Fruit fly (Drosophila melanogaster) whole organism, embryonic: ENCODE results near the gene EloB.

ENCODE experiments used
- Aef1 ChIP-seq: fragments of 200-800 bp; sonication (Bioruptor generic); IDR thresholded peaks from 3 replicates; pipeline ENCODE4 v1.3.6; 2022; ENCODE audit warnings: missing biosample characterization, missing genetic modification characterization
- CG10267 ChIP-seq: fragments of 200-800 bp; sonication (Bioruptor generic); optimal IDR thresholded peaks from 2 replicates; lab custom pipeline; 2018; ENCODE audit warnings: missing biosample characterization, mild to moderate bottlenecking, missing genetic modification characterization, moderate library complexity
- CG10274 ChIP-seq: fragments of 200-800 bp; sonication (Bioruptor generic); optimal IDR thresholded peaks from 3 replicates; lab custom pipeline; 2017; ENCODE audit warnings: missing biosample characterization, mild to moderate bottlenecking, missing genetic modification characterization
- CG12071 ChIP-seq: fragments of 200-800 bp; sonication (Bioruptor generic); optimal IDR thresholded peaks from 3 replicates; lab custom pipeline; 2018; ENCODE audit warnings: missing biosample characterization, mild to moderate bottlenecking, missing genetic modification characterization
- CG12942 ChIP-seq: fragments of 200-800 bp; sonication (Bioruptor generic); optimal IDR thresholded peaks from 3 replicates; lab custom pipeline; 2016; ENCODE audit warnings: missing biosample characterization, missing genetic modification characterization
- CG14965 ChIP-seq: fragments of 200-800 bp; sonication (Bioruptor generic); optimal IDR thresholded peaks from 2 replicates; lab custom pipeline; 2016; ENCODE audit warnings: missing biosample characterization, missing genetic modification characterization, borderline replicate concordance
- CG17829 ChIP-seq: fragments of 200-800 bp; optimal IDR thresholded peaks from 2 replicates; lab custom pipeline; 2019; ENCODE audit warnings: missing biosample characterization, mild to moderate bottlenecking, missing genetic modification characterization, moderate library complexity
- CG2678 ChIP-seq: fragments of 200-800 bp; sonication (Bioruptor generic); optimal IDR thresholded peaks from 3 replicates; lab custom pipeline; 2019; ENCODE audit warnings: missing biosample characterization, mild to moderate bottlenecking, missing genetic modification characterization, moderate library complexity
- CG30020 ChIP-seq: fragments of 200-800 bp; optimal IDR thresholded peaks from 2 replicates; lab custom pipeline; 2019; ENCODE audit warnings: missing biosample characterization, mild to moderate bottlenecking, missing genetic modification characterization, moderate library complexity
- CG32767 ChIP-seq: fragments of 200-800 bp; sonication (Bioruptor generic); IDR thresholded peaks from 2 replicates; pipeline ENCODE4 v1.3.6; 2022; ENCODE audit warnings: missing biosample characterization, missing genetic modification characterization
- CG42726 ChIP-seq: fragments of 200-800 bp; sonication (Bioruptor generic); IDR thresholded peaks from 2 replicates; pipeline ENCODE4 v1.3.6; 2022; ENCODE audit warnings: missing biosample characterization, missing genetic modification characterization; ENCODE audit not compliant: partially characterized antibody
- CG6791 ChIP-seq: fragments of 200-800 bp; sonication (Bioruptor generic); IDR thresholded peaks from 3 replicates; pipeline ENCODE4 v1.3.6; 2022; ENCODE audit warnings: missing biosample characterization, missing genetic modification characterization; ENCODE audit not compliant: partially characterized antibody
- CG6854 ChIP-seq: fragments of 200-800 bp; sonication (Bioruptor generic); optimal IDR thresholded peaks from 3 replicates; lab custom pipeline; 2017; ENCODE audit warnings: missing biosample characterization, mild to moderate bottlenecking, missing genetic modification characterization
- CG8765 ChIP-seq: fragments of 200-800 bp; sonication (Bioruptor generic); IDR thresholded peaks from 2 replicates; pipeline ENCODE4 v1.3.6; 2022; ENCODE audit warnings: missing biosample characterization, missing genetic modification characterization
- CG8944 ChIP-seq: fragments of 200-800 bp; sonication (Bioruptor generic); optimal IDR thresholded peaks from 3 replicates; lab custom pipeline; 2016; ENCODE audit warnings: missing biosample characterization, missing genetic modification characterization
- CG9437 ChIP-seq: fragments of 200-800 bp; sonication (Bioruptor generic); optimal IDR thresholded peaks from 2 replicates; lab custom pipeline; 2018; ENCODE audit warnings: missing biosample characterization, mild to moderate bottlenecking, missing genetic modification characterization
- Dbx ChIP-seq: fragments of 200-800 bp; sonication (Bioruptor generic); IDR thresholded peaks from 3 replicates; pipeline ENCODE4 v1.3.6; 2022; ENCODE audit warnings: missing biosample characterization, missing genetic modification characterization
- Dek ChIP-seq: fragments of 200-800 bp; sonication (Bioruptor generic); optimal IDR thresholded peaks from 3 replicates; lab custom pipeline; 2019; ENCODE audit warnings: missing biosample characterization, mild to moderate bottlenecking, missing genetic modification characterization, moderate library complexity
- Dll ChIP-seq: fragments of 200-800 bp; sonication (Bioruptor generic); IDR thresholded peaks from 4 replicates; pipeline ENCODE4 v1.3.6; 2022; ENCODE audit warnings: missing biosample characterization, missing genetic modification characterization; ENCODE audit not compliant: partially characterized antibody
- Fer3 ChIP-seq: fragments of 200-800 bp; sonication (Bioruptor generic); optimal IDR thresholded peaks from 2 replicates; lab custom pipeline; 2018; ENCODE audit warnings: missing biosample characterization, mild to moderate bottlenecking, missing genetic modification characterization, moderate library complexity
- Hr51 ChIP-seq, 2 experiments: fragments of 200-800 bp; sonication (Bioruptor generic); optimal IDR thresholded peaks; 2 replicates in 1 of 2; 3 replicates in 1 of 2; lab custom pipeline; 2016 to 2018; ENCODE audit warnings: missing biosample characterization in 2 of 2, missing genetic modification characterization in 2 of 2, mild to moderate bottlenecking in 1 of 2, moderate library complexity in 1 of 2
- Oaz ChIP-seq: fragments of 200-800 bp; sonication (Bioruptor generic); IDR thresholded peaks from 2 replicates; pipeline ENCODE4 v1.3.6; 2022; ENCODE audit warnings: missing biosample characterization, missing genetic modification characterization
- Rx ChIP-seq: fragments of 200-800 bp; sonication (Bioruptor generic); IDR thresholded peaks from 2 replicates; pipeline ENCODE4 v1.3.6; 2022; ENCODE audit warnings: missing biosample characterization, missing genetic modification characterization
- Sin3A ChIP-seq: fragments of >200 bp; optimal IDR thresholded peaks from 2 replicates; lab custom pipeline; 2018
- Stat92E ChIP-seq, 3 experiments: fragments of >200 bp in 2 of 3; fragments of 200-800 bp in 1 of 3; sonication (Bioruptor generic) in 1 of 3; optimal IDR thresholded peaks; 2 replicates each; lab custom pipeline; 2017 to 2019; ENCODE audit warnings: missing biosample characterization in 3 of 3, missing genetic modification characterization in 3 of 3, mild to moderate bottlenecking in 1 of 3, moderate library complexity in 1 of 3
- bcd ChIP-seq: fragments of 200-800 bp; sonication (Bioruptor generic); optimal IDR thresholded peaks from 2 replicates; lab custom pipeline; 2017; ENCODE audit warnings: missing biosample characterization, mild to moderate bottlenecking, missing genetic modification characterization
- btn ChIP-seq: fragments of 200-800 bp; sonication (Bioruptor generic); optimal IDR thresholded peaks from 2 replicates; lab custom pipeline; 2016; ENCODE audit warnings: missing biosample characterization, missing genetic modification characterization
- chm ChIP-seq: fragments of 200-800 bp; sonication (Bioruptor generic); IDR thresholded peaks from 2 replicates; pipeline ENCODE4 v1.3.6; 2022; ENCODE audit warnings: missing biosample characterization, missing genetic modification characterization
- corto ChIP-seq: fragments of 200-800 bp; sonication (Bioruptor generic); optimal IDR thresholded peaks from 2 replicates; lab custom pipeline; 2016; ENCODE audit warnings: missing biosample characterization, mild to moderate bottlenecking, missing genetic modification characterization, moderate library complexity
- emc ChIP-seq: fragments of 200-800 bp; sonication (Bioruptor generic); optimal IDR thresholded peaks from 2 replicates; lab custom pipeline; 2016; ENCODE audit warnings: missing biosample characterization, missing genetic modification characterization
- fd102C ChIP-seq: fragments of 200-800 bp; sonication (Bioruptor generic); optimal IDR thresholded peaks from 2 replicates; lab custom pipeline; 2018; ENCODE audit warnings: missing biosample characterization, mild to moderate bottlenecking, missing genetic modification characterization, moderate library complexity
- gem ChIP-seq: fragments of 200-800 bp; sonication (Bioruptor generic); optimal IDR thresholded peaks from 2 replicates; lab custom pipeline; 2019; ENCODE audit warnings: missing biosample characterization, mild to moderate bottlenecking, missing genetic modification characterization, moderate library complexity
- gro ChIP-seq: fragments of 200-800 bp; sonication (Bioruptor generic); optimal IDR thresholded peaks from 2 replicates; lab custom pipeline; 2016; ENCODE audit warnings: missing biosample characterization, missing genetic modification characterization
- gt ChIP-seq: fragments of 200-800 bp; sonication (Bioruptor generic); IDR thresholded peaks from 2 replicates; pipeline ENCODE4 v1.3.6; 2022; ENCODE audit warnings: missing biosample characterization, missing genetic modification characterization
- inv ChIP-seq: fragments of 200-800 bp; sonication (Bioruptor generic); IDR thresholded peaks from 2 replicates; pipeline ENCODE4 v1.3.6; 2022; ENCODE audit warnings: missing biosample characterization, missing genetic modification characterization; ENCODE audit not compliant: partially characterized antibody
- kah ChIP-seq: fragments of 200-800 bp; sonication (Bioruptor generic); optimal IDR thresholded peaks from 2 replicates; lab custom pipeline; 2018; ENCODE audit warnings: missing biosample characterization, mild to moderate bottlenecking, missing genetic modification characterization
- lov ChIP-seq, 2 experiments: fragments of 200-800 bp in 1 of 2; fragments of >200 bp in 1 of 2; sonication (Bioruptor generic) in 1 of 2; IDR thresholded peaks in 1 of 2; optimal IDR thresholded peaks in 1 of 2; 2 replicates in 1 of 2; 3 replicates in 1 of 2; pipeline versions ENCODE4 v1.3.6 to Lab custom; 2017 to 2022; ENCODE audit warnings: missing biosample characterization in 1 of 2, missing genetic modification characterization in 1 of 2
- org-1 ChIP-seq: fragments of 200-800 bp; sonication (Bioruptor generic); optimal IDR thresholded peaks from 2 replicates; lab custom pipeline; 2017; ENCODE audit warnings: missing biosample characterization, missing genetic modification characterization
- pita ChIP-seq: fragments of 200-800 bp; sonication (Bioruptor generic); optimal IDR thresholded peaks from 2 replicates; lab custom pipeline; 2017; ENCODE audit warnings: missing biosample characterization, mild to moderate bottlenecking, missing genetic modification characterization
- sc ChIP-seq, 3 experiments: fragments of >200 bp in 2 of 3; fragments of 200-800 bp in 1 of 3; sonication (Bioruptor generic) in 1 of 3; optimal IDR thresholded peaks; 2 replicates in 2 of 3; 3 replicates in 1 of 3; lab custom pipeline; 2017; ENCODE audit warnings: mild to moderate bottlenecking in 1 of 3, missing biosample characterization in 1 of 3, missing genetic modification characterization in 1 of 3, missing genetic modification reagents in 1 of 3
- sug ChIP-seq: fragments of 200-800 bp; optimal IDR thresholded peaks from 2 replicates; lab custom pipeline; 2019; ENCODE audit warnings: missing biosample characterization, mild to moderate bottlenecking, missing genetic modification characterization, moderate library complexity
- tin ChIP-seq: fragments of 200-800 bp; sonication (Bioruptor generic); optimal IDR thresholded peaks from 3 replicates; lab custom pipeline; 2016; ENCODE audit warnings: missing biosample characterization, missing genetic modification characterization
- toy ChIP-seq: fragments of 200-800 bp; sonication (Bioruptor generic); IDR thresholded peaks from 2 replicates; pipeline ENCODE4 v1.3.6; 2022; ENCODE audit warnings: missing biosample characterization, missing genetic modification characterization
- unpg ChIP-seq: fragments of 200-800 bp; sonication (Bioruptor generic); optimal IDR thresholded peaks from 3 replicates; lab custom pipeline; 2018; ENCODE audit warnings: missing biosample characterization, mild to moderate bottlenecking, missing genetic modification characterization, moderate library complexity
- usp ChIP-seq: fragments of >200 bp; optimal IDR thresholded peaks from 2 replicates; lab custom pipeline; 2017; ENCODE audit warnings: missing biosample characterization, missing genetic modification characterization
- wor ChIP-seq: fragments of 200-800 bp; sonication (Bioruptor generic); IDR thresholded peaks from 2 replicates; pipeline ENCODE4 v1.3.6; 2022; ENCODE audit warnings: missing biosample characterization, missing genetic modification characterization

The EloB gene

dm6 chr3R:20594194-20595144 is 14.8 kb upstream of the EloB start (continued):
- peak; percentile 86 for TF ChIP-seq wor (GFP tag; lab: Robert Waterston, UW)
- peak; percentile 72 for TF ChIP-seq CG30020 (tag; lab: Kevin White, UChicago)
- TF ChIP-seq CG42726 = no peak
- peak; percentile 55; the same call in 1 of the 2 replicates for TF ChIP-seq toy (GFP tag; lab: Robert Waterston, UW)
- TF ChIP-seq corto = no peak
- TF ChIP-seq gem (tag; lab: Kevin White, UChicago) = peak; percentile 98
- TF ChIP-seq Sin3A = no peak
- no peak; the same call in 1 of the 2 replicates for TF ChIP-seq CG8765 (GFP tag; lab: Robert Waterston, UW)
- TF ChIP-seq tin (GFP tag; lab: Kevin White, UChicago) = peak; percentile 85
- TF ChIP-seq CG8944 (GFP tag; lab: Kevin White, UChicago) = peak; percentile 21
- TF ChIP-seq fd102C (GFP tag; lab: Kevin White, UChicago) = peak; percentile 29
- TF ChIP-seq Dll = no peak
- TF ChIP-seq sc (optimal IDR thresholded peaks at IDR 0.05; lab: Kevin White, UChicago) = no peak
- peak; percentile 87 for TF ChIP-seq sc (GFP tag; optimal IDR thresholded peaks at IDR 0.05; lab: Kevin White, UChicago)
- no peak for TF ChIP-seq CG14965
- TF ChIP-seq org-1 = peak; percentile 86
- TF ChIP-seq kah (GFP tag; lab: Kevin White, UChicago) = peak; percentile 80
- TF ChIP-seq CG12071 = no peak
- no peak for TF ChIP-seq gt (GFP tag; lab: Robert Waterston, UW)
- no peak for TF ChIP-seq lov (optimal IDR thresholded peaks at IDR 0.05; lab: Kevin White, UChicago)
- TF ChIP-seq lov (GFP tag; IDR thresholded peaks at IDR 0.05; lab: Robert Waterston, UW) = 0 out of 3 replicates have a peak, but pooled peaks have one; percentile 15
- peak; percentile 81 for TF ChIP-seq Fer3 (tag; lab: Kevin White, UChicago)
- TF ChIP-seq CG6791 (GFP tag; lab: Robert Waterston, UW) = no peak
- TF ChIP-seq Rx (GFP tag; lab: Robert Waterston, UW) = 0 out of 2 replicates have a peak, but pooled peaks have one; percentile 32
- peak; percentile 97 for TF ChIP-seq CG17829
- TF ChIP-seq inv = no peak
- TF ChIP-seq bcd = peak; percentile 88
- no peak for TF ChIP-seq usp (GFP tag; lab: Kevin White, UChicago)
- TF ChIP-seq Dek (tag; lab: Kevin White, UChicago) = peak; percentile 83
- peak in 1 of 2 experiments; percentile 92 for TF ChIP-seq Hr51 (GFP tag; optimal IDR thresholded peaks at IDR 0.05; lab: Kevin White, UChicago)
- TF ChIP-seq sug (tag; lab: Kevin White, UChicago) = peak; percentile 52
- peak; percentile 35 for TF ChIP-seq CG10274 (GFP tag; lab: Kevin White, UChicago)
- peak; percentile 94 for TF ChIP-seq unpg (GFP tag; lab: Kevin White, UChicago)
- TF ChIP-seq CG32767 (GFP tag; lab: Robert Waterston, UW) = peak; percentile 81
- TF ChIP-seq pita (GFP tag; lab: Kevin White, UChicago) = no peak
- peak; percentile 65 for TF ChIP-seq Dbx (GFP tag; lab: Robert Waterston, UW)
- TF ChIP-seq CG6854 (GFP tag; lab: Kevin White, UChicago) = peak; percentile 41
- TF ChIP-seq CG2678 (tag; lab: Kevin White, UChicago) = peak; percentile 95
- TF ChIP-seq CG10267 (tag; lab: Kevin White, UChicago) = peak; percentile 94
- TF ChIP-seq Oaz (GFP tag; lab: Robert Waterston, UW) = peak; percentile 42; the same call in 1 of the 2 replicates
- TF ChIP-seq Stat92E (GFP tag; optimal IDR thresholded peaks at IDR 0.05; lab: Kevin White, UChicago) = peak in 1 of 3 experiments; percentile 88
- TF ChIP-seq btn = no peak
- TF ChIP-seq gro = no peak
- peak; percentile 62 for TF ChIP-seq CG12942 (GFP tag; lab: Kevin White, UChicago)
- peak; percentile 85 for TF ChIP-seq CG9437 (GFP tag; lab: Kevin White, UChicago)
- TF ChIP-seq chm = peak; percentile 56; the same call in 1 of the 2 replicates
- TF ChIP-seq Aef1 (GFP tag; lab: Robert Waterston, UW) = peak; percentile 74
- no peak for TF ChIP-seq emc (GFP tag; lab: Kevin White, UChicago)
